Fruit fly (Drosophila melanogaster) whole organism: ENCODE results near the gene fng.

Experiments used
- CG8478 ChIP-seq: fragments of >200 bp; optimal IDR thresholded peaks from 2 replicates; lab custom pipeline; 2018; ENCODE audit warnings: inconsistent platforms
- Dll ChIP-seq: fragments of >200 bp; optimal IDR thresholded peaks from 2 replicates; lab custom pipeline; 2017
- pan ChIP-seq: fragments of >200 bp; optimal IDR thresholded peaks from 2 replicates; lab custom pipeline; 2017
- psq ChIP-seq: fragments of >200 bp; optimal IDR thresholded peaks from 2 replicates; lab custom pipeline; 2017

DNA sequence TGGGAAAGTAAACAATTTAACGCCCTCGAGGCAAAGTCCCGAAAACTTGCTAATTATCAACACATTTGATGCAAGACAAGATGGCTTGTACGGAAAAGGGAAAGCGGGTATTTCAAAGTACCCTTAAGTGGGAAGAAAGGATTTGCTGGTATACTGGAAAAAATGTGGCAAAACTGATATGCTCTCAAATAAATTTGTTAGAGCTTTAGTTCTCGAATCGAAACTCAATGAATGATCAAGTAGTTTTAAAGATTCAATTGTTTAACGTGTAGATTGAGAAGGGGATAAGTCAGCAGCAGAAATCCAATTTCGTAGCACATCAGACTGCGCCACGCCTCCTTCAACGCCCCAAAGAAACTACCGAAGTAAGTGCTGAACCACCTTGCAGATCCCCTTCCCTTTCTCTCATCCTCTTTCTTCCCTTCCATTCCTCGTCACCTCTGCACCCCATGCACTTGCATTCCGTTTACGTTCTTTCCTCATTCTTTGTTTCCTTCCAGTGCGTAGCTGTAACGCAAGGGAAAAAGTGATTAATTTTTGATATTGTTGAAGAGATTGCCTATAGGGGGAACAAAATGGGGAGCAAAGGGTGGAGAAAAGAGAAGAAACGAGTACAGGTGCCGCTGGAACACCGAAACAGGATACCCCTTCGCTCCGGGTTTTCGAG is 32.2 kb downstream of the fng start:
- TF ChIP-seq CG8478 (lab: Kevin White, UChicago): no peak
- TF ChIP-seq Dll (lab: Kevin White, UChicago): no peak
- no peak for TF ChIP-seq pan (lab: Kevin White, UChicago)
- TF ChIP-seq psq: no peak
